Fruit fly (Drosophila melanogaster) whole organism, pupa: Measurements from ENCODE around the gene vilya.

Source experiments
- CG10348 ChIP-seq: fragments of 200-800 bp; sonication (Bioruptor generic); IDR thresholded peaks from 2 replicates; pipeline ENCODE4 v1.3.6; 2022; ENCODE audit warnings: missing biosample characterization, missing genetic modification characterization
- CG34367 ChIP-seq: fragments of 200-800 bp; sonication (Bioruptor generic); optimal IDR thresholded peaks from 2 replicates; lab custom pipeline; 2018; ENCODE audit warnings: missing biosample characterization, mild to moderate bottlenecking, missing genetic modification characterization
- CG8159 ChIP-seq: fragments of 200-800 bp; sonication (Bioruptor generic); optimal IDR thresholded peaks from 3 replicates; lab custom pipeline; 2018; ENCODE audit warnings: missing biosample characterization, mild to moderate bottlenecking, missing genetic modification characterization, moderate library complexity
- CG8301 ChIP-seq: fragments of 200-800 bp; sonication (Bioruptor generic); optimal IDR thresholded peaks from 2 replicates; lab custom pipeline; 2018; ENCODE audit warnings: missing biosample characterization, mild to moderate bottlenecking, missing genetic modification characterization
- Pif1A ChIP-seq: fragments of 200-800 bp; sonication (Bioruptor generic); optimal IDR thresholded peaks from 3 replicates; lab custom pipeline; 2016; ENCODE audit warnings: missing biosample characterization, missing genetic modification characterization
- Snoo ChIP-seq: fragments of 200-800 bp; sonication (Bioruptor generic); optimal IDR thresholded peaks from 3 replicates; lab custom pipeline; 2017; ENCODE audit warnings: missing biosample characterization, mild to moderate bottlenecking, missing genetic modification characterization, inconsistent platforms
- fd96Ca ChIP-seq: fragments of 200-800 bp; sonication (Bioruptor generic); IDR thresholded peaks from 3 replicates; pipeline ENCODE4 v1.3.6; 2022; ENCODE audit warnings: missing biosample characterization, missing genetic modification characterization
- rn ChIP-seq: fragments of 200-800 bp; sonication (Bioruptor generic); IDR thresholded peaks from 2 replicates; pipeline ENCODE4 v1.3.6; 2022; ENCODE audit warnings: missing biosample characterization, missing genetic modification characterization

dm6 chrX:2681601-2682000 lies 44.9 kb upstream of the vilya start, which contains the start of gene HLH3B:
- TF ChIP-seq rn (GFP tag; lab: Robert Waterston, UW) (no peak), fd96Ca (no peak), Snoo (tag; lab: Kevin White, UChicago) (no peak), Pif1A (GFP tag; lab: Kevin White, UChicago) (no peak), CG8159 (tag; lab: Kevin White, UChicago) (no peak), CG10348 (GFP tag; lab: Robert Waterston, UW) (no peak), CG8301 (no peak), CG34367 (tag; lab: Kevin White, UChicago) (no peak)
